Worm (Caenorhabditis elegans): Measurements from ENCODE around the gene F58F12.4.

Gene F58F12.4

ce11 chrII:6386467-6386866, at the start of gene F58F12.4:
TSS of gene F58F12.4 (plus strand) at chrII:6386767.
- TF ChIP-seq ztf-1 (GFP tag; conservative IDR thresholded peaks at IDR 0.05) (no peak), nhr-23 (tag; optimal IDR thresholded peaks at IDR 0.05) (no peak), unc-62 (GFP tag; optimal IDR thresholded peaks at IDR 0.05) (no peak), zag-1 (tag; optimal IDR thresholded peaks at IDR 0.05) (no peak), Y55F3AM.14 (GFP tag; optimal IDR thresholded peaks at IDR 0.05) (no peak), sma-9 (GFP tag; optimal IDR thresholded peaks at IDR 0.05) (no peak), sma-9 (tag; optimal IDR thresholded peaks at IDR 0.05) (no peak), ztf-4 (tag; optimal IDR thresholded peaks at IDR 0.05) (no peak), aly-2 (tag; optimal IDR thresholded peaks at IDR 0.05) (no peak), sem-4 (tag; optimal IDR thresholded peaks at IDR 0.05) (no peak), C34F6.9 (tag; optimal IDR thresholded peaks at IDR 0.05) (no peak), gmeb-1 (tag; optimal IDR thresholded peaks at IDR 0.05) (no peak), lin-39 (tag; optimal IDR thresholded peaks at IDR 0.05) (no peak), blmp-1 (tag; optimal IDR thresholded peaks at IDR 0.05; ENCODE audit: insufficient read depth) (no peak), nhr-77 (tag; optimal IDR thresholded peaks at IDR 0.05) (no peak)

ce11 chrII:6339511-6339910, 47.1 kb upstream of the F58F12.4 start:
- TF ChIP-seq fos-1 (tag; optimal IDR thresholded peaks at IDR 0.05) (peak; percentile 46), ama-1 (optimal IDR thresholded peaks at IDR 0.05) (no peak)

- no peak for TF ChIP-seq dmd-4 (tag; optimal IDR thresholded peaks at IDR 0.05)
- no peak for TF ChIP-seq mdl-1 (tag; optimal IDR thresholded peaks at IDR 0.05)
- no peak for TF ChIP-seq ztf-1 (GFP tag; conservative IDR thresholded peaks at IDR 0.05)
- TF ChIP-seq sma-3 (GFP tag; optimal IDR thresholded peaks at IDR 0.05) = no peak
- TF ChIP-seq zag-1 (tag; optimal IDR thresholded peaks at IDR 0.05) = no peak
- no peak for TF ChIP-seq lin-13 (GFP tag; optimal IDR thresholded peaks at IDR 0.05)
- TF ChIP-seq nhr-11 (tag; optimal IDR thresholded peaks at IDR 0.05) = no peak
- no peak for TF ChIP-seq sem-4 (tag; optimal IDR thresholded peaks at IDR 0.05)
- TF ChIP-seq R02D3.7 (tag; optimal IDR thresholded peaks at IDR 0.05) = no peak
- no peak for TF ChIP-seq ZK546.5 (tag; optimal IDR thresholded peaks at IDR 0.05)
- TF ChIP-seq aly-2 (tag; optimal IDR thresholded peaks at IDR 0.05) = no peak
- TF ChIP-seq fos-1 (tag; optimal IDR thresholded peaks at IDR 0.05) = no peak
These were observed 46.6 kb upstream of the F58F12.4 start, which contains the start of gene C32D5.7 for ce11 chrII:6339948-6340347. TSS of gene C32D5.7 (minus strand) at chrII:6340048.

ce11 chrII:6341076-6341475, 45.5 kb upstream of the F58F12.4 start:
- TF ChIP-seq lin-13 (GFP tag; optimal IDR thresholded peaks at IDR 0.05) (no peak), fos-1 (tag; optimal IDR thresholded peaks at IDR 0.05) (peak; percentile 42), sma-3 (GFP tag; optimal IDR thresholded peaks at IDR 0.05) (no peak)

ce11 chrII:6342455-6342854, 44.1 kb upstream of the F58F12.4 start:
- TF ChIP-seq lin-13 (GFP tag; optimal IDR thresholded peaks at IDR 0.05) (no peak), ztf-11 (tag; optimal IDR thresholded peaks at IDR 0.05) (no peak), lin-39 (tag; optimal IDR thresholded peaks at IDR 0.05) (no peak), nhr-129 (tag; optimal IDR thresholded peaks at IDR 0.05) (peak; percentile 11), nhr-77 (tag; optimal IDR thresholded peaks at IDR 0.05) (no peak), ztf-1 (GFP tag; conservative IDR thresholded peaks at IDR 0.05) (no peak), C34F6.9 (tag; optimal IDR thresholded peaks at IDR 0.05) (no peak), elt-3 (tag; optimal IDR thresholded peaks at IDR 0.05) (no peak), unc-55 (GFP tag; optimal IDR thresholded peaks at IDR 0.05) (no peak), nhr-25 (tag; optimal IDR thresholded peaks at IDR 0.05) (no peak), nhr-21 (tag; optimal IDR thresholded peaks at IDR 0.05) (no peak), lsy-2 (tag; optimal IDR thresholded peaks at IDR 0.05) (peak in 1 of 2 experiments; percentile 10), mdl-1 (tag; optimal IDR thresholded peaks at IDR 0.05) (no peak), crh-2 (tag; optimal IDR thresholded peaks at IDR 0.05) (peak; percentile 2)

ce11 chrII:6343893-6344292, 42.7 kb upstream of the F58F12.4 start, which contains the start of gene txt-18:
TSS of gene txt-18 (plus strand) at chrII:6344072.
- TF ChIP-seq unc-62 (GFP tag; optimal IDR thresholded peaks at IDR 0.05) = no peak
- TF ChIP-seq ztf-4 (tag; optimal IDR thresholded peaks at IDR 0.05) = peak; percentile 6
- TF ChIP-seq gmeb-1 (tag; optimal IDR thresholded peaks at IDR 0.05) = no peak
- no peak for TF ChIP-seq sma-3 (GFP tag; optimal IDR thresholded peaks at IDR 0.05)
- no peak for TF ChIP-seq nhr-12 (tag; optimal IDR thresholded peaks at IDR 0.05)
- TF ChIP-seq ZK546.5 (tag; optimal IDR thresholded peaks at IDR 0.05) = no peak
- peak; percentile 9 for TF ChIP-seq crh-2 (tag; optimal IDR thresholded peaks at IDR 0.05)
- TF ChIP-seq lin-11 (tag; optimal IDR thresholded peaks at IDR 0.05) = no peak
- no peak for TF ChIP-seq mdl-1 (tag; optimal IDR thresholded peaks at IDR 0.05)
- TF ChIP-seq nhr-6 (tag; optimal IDR thresholded peaks at IDR 0.05) = no peak
- TF ChIP-seq ama-1 (optimal IDR thresholded peaks at IDR 0.05) = no peak
- no peak for TF ChIP-seq fos-1 (tag; optimal IDR thresholded peaks at IDR 0.05)
- peak; percentile 72 for TF ChIP-seq blmp-1 (tag; optimal IDR thresholded peaks at IDR 0.05; ENCODE audit: insufficient read depth)
- no peak for TF ChIP-seq dmd-4 (tag; optimal IDR thresholded peaks at IDR 0.05)
- TF ChIP-seq sma-9 (GFP tag; optimal IDR thresholded peaks at IDR 0.05) = peak; percentile 48
- no peak for TF ChIP-seq sma-9 (tag; optimal IDR thresholded peaks at IDR 0.05)
- no peak for TF ChIP-seq elt-3 (tag; optimal IDR thresholded peaks at IDR 0.05)
- TF ChIP-seq unc-55 (GFP tag; optimal IDR thresholded peaks at IDR 0.05) = peak; percentile 4
- no peak for TF ChIP-seq mbf-1 (tag; optimal IDR thresholded peaks at IDR 0.05)
- TF ChIP-seq nhr-23 (tag; optimal IDR thresholded peaks at IDR 0.05) = no peak
- no peak for TF ChIP-seq skn-1 (tag; optimal IDR thresholded peaks at IDR 0.05)
- peak; percentile 27 for TF ChIP-seq C34F6.9 (tag; optimal IDR thresholded peaks at IDR 0.05)
- TF ChIP-seq sem-4 (tag; optimal IDR thresholded peaks at IDR 0.05) = no peak
- TF ChIP-seq peb-1 (tag; optimal IDR thresholded peaks at IDR 0.05) = no peak
- TF ChIP-seq nhr-21 (tag; optimal IDR thresholded peaks at IDR 0.05) = peak; percentile 39
- no peak for TF ChIP-seq elt-1 (tag; optimal IDR thresholded peaks at IDR 0.05)
- no peak for TF ChIP-seq nhr-10 (tag; optimal IDR thresholded peaks at IDR 0.05)
- TF ChIP-seq nhr-77 (tag; optimal IDR thresholded peaks at IDR 0.05) = no peak

Data from whole organism, L2 larva.